Fruit fly (Drosophila melanogaster): ENCODE data around the gene Lcch3.

- TF ChIP-seq CG1620 (GFP tag; optimal IDR thresholded peaks at IDR 0.05) (no peak), Mnt (GFP tag; optimal IDR thresholded peaks at IDR 0.05) (no peak), tj (GFP tag; optimal IDR thresholded peaks at IDR 0.05) (no peak), CG11617 (GFP tag; optimal IDR thresholded peaks at IDR 0.05) (no peak), kay (GFP tag; ENCODE audit: borderline replicate concordance) (no peak), ovo (GFP tag; optimal IDR thresholded peaks at IDR 0.05) (no peak), CG7045 (GFP tag; optimal IDR thresholded peaks at IDR 0.05) (no peak)
Observed at dm6 chrX:15971574-15971973, 46.7 kb downstream of the Lcch3 start.

Measured in whole organism, adult.